Fruit fly (Drosophila melanogaster) Kc167 (cell line): ENCODE results near the gene Meics.

ENCODE experiments used
- Myc ChIP-seq: fragments of >200 bp; optimal IDR thresholded peaks from 2 replicates; lab custom pipeline; 2017; ENCODE audit warnings: missing external identifiers
- Sin3A ChIP-seq: fragments of >200 bp; optimal IDR thresholded peaks from 2 replicates; lab custom pipeline; 2018; ENCODE audit warnings: missing external identifiers
- h ChIP-seq: fragments of >200 bp; optimal IDR thresholded peaks from 3 replicates; lab custom pipeline; 2018; ENCODE audit warnings: missing external identifiers
- insv ChIP-seq: fragments of >200 bp; optimal IDR thresholded peaks from 3 replicates; lab custom pipeline; 2018; ENCODE audit warnings: missing external identifiers
- psq ChIP-seq: fragments of >200 bp; optimal IDR thresholded peaks from 2 replicates; lab custom pipeline; 2017; ENCODE audit warnings: missing external identifiers
- ttk ChIP-seq: sonication (Bioruptor generic); optimal IDR thresholded peaks from 2 replicates; lab custom pipeline; 2017; ENCODE audit warnings: missing external identifiers

Meics gene

dm6 chr3L:13924646-13925045, 39.9 kb downstream of the Meics start:
- TF ChIP-seq h (no peak), Myc (lab: Kevin White, UChicago) (no peak), psq (lab: Kevin White, UChicago) (no peak), insv (lab: Kevin White, UChicago) (no peak), ttk (no peak), Sin3A (lab: Kevin White, UChicago) (no peak)

DNA sequence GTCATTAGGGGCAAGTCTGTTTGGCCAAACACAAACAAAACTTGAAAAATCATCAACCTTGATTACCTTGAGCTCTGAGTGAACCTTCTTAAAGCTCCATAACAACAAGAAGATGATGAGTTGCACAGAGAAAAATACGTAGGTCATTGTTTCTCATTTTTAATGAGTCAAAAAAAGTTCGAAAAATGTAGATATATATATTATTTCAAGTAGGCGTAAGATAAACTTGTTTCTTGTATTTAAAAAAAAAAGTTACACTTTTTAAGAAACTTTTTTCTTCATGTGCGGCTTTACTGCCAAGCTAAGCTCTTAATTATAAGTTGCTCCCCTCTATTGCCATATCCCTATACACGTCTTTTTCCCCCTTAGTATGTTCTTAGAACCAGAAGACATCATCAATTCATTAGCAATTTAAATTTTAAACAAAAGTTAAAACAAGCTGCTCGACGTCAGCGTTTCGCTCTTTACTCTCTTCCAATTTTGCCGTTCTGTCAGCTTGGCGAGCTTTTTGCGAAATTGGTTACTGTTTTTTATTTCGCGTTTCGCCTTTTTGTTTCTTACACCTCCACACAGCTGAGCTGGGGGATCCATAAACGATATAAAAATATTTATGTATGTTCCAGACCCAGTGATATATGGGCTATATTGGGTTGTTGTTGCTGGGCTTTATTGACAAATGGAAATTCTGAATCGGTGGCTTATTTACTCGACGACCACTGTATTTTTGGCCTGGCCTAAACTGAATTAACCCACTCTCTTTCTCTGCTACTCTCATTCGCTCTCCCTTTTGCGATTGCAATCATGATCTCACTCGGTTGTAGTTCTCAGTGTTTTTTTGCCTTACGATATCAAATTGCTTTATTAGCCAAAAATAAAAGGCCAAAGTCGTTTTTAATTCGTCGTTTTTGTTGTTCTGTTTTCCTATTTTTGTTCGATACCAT, 40.9 kb downstream of the Meics start:
- TF ChIP-seq h: no peak
- TF ChIP-seq Myc (lab: Kevin White, UChicago): no peak
- TF ChIP-seq psq (lab: Kevin White, UChicago): no peak
- no peak for TF ChIP-seq Sin3A (lab: Kevin White, UChicago)
- no peak for TF ChIP-seq insv (lab: Kevin White, UChicago)
- TF ChIP-seq ttk: no peak

DNA sequence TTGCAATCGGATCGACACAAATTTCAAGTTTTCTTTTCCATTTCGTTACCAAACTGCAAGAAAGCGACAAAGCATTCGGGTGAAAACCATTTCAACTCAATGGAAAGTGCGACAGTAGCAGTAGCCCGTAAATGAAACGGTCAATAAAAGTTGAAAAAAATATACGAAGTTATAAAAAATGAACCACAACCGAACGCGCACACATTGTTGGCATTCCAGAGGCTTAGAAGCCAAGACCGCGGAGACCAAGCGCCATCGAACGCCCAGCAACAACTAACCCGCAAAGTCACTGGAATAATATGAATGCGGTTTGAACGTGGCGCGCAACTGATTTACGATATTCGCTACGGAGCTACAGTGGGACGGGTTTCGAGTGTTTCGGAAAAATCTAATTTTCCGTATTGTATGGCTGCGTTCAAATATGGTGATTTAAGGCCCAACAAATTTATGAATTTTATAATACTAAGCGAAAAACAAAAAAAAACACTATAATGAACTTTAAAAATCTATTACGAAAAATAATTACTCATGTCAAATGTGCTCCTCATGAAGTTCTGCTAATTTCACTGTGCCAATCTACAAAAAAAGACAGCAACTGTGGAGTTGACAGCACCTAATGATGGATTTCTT, 42.4 kb downstream of the Meics start:
- TF ChIP-seq h: no peak

dm6 chr3L:13920632-13920981, 43.9 kb downstream of the Meics start:
- no peak for TF ChIP-seq Myc (lab: Kevin White, UChicago)
- TF ChIP-seq insv (lab: Kevin White, UChicago): no peak

dm6 chr3L:13919794-13920631, 44.5 kb downstream of the Meics start:
- TF ChIP-seq ttk: no peak
- TF ChIP-seq Sin3A (lab: Kevin White, UChicago): no peak
- TF ChIP-seq psq (lab: Kevin White, UChicago): no peak

DNA sequence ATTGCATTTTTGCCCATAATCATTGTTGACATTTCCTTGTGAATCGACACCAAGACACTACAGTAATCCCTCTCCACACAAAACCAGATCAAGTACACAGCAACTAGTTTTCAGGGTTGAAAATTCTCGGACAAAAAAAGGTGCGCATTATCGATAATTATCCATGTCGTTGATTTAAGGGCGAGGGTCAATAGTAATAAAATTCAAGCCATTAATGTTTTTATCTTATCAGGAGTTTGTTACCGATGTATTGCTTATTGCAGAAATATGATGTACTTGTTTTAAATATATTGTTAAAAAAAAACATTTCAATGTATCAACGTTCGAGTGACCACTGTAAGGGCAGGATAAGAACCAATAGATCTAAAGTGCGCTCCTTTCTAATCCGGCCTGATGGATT, 45.7 kb downstream of the Meics start:
- no peak for TF ChIP-seq psq (lab: Kevin White, UChicago)
- no peak for TF ChIP-seq ttk
- TF ChIP-seq insv (lab: Kevin White, UChicago): no peak
- TF ChIP-seq Sin3A (lab: Kevin White, UChicago): no peak
- TF ChIP-seq Myc (lab: Kevin White, UChicago): no peak
- no peak for TF ChIP-seq h

- TF ChIP-seq ttk (no peak), insv (lab: Kevin White, UChicago) (no peak), Myc (lab: Kevin White, UChicago) (no peak), Sin3A (lab: Kevin White, UChicago) (no peak), psq (lab: Kevin White, UChicago) (no peak), h (no peak)
Measured at dm6 chr3L:13917589-13918198, 46.8 kb downstream of the Meics start.

dm6 chr3L:13914573-13914972, 49.9 kb downstream of the Meics start:
- no peak for TF ChIP-seq h
- TF ChIP-seq Sin3A (lab: Kevin White, UChicago): no peak
- TF ChIP-seq Myc (lab: Kevin White, UChicago): no peak
- TF ChIP-seq ttk: no peak
- TF ChIP-seq insv (lab: Kevin White, UChicago): no peak
- no peak for TF ChIP-seq psq (lab: Kevin White, UChicago)

dm6 chr3L:13912777-13913176, 51.7 kb downstream of the Meics start:
- TF ChIP-seq Sin3A (lab: Kevin White, UChicago) (no peak), insv (lab: Kevin White, UChicago) (no peak), psq (lab: Kevin White, UChicago) (no peak), ttk (no peak), Myc (lab: Kevin White, UChicago) (no peak), h (no peak)
